Fruit fly (Drosophila melanogaster) whole organism, embryonic: ENCODE results near the gene CG2794.

ENCODE experiments used
- CG11695 ChIP-seq: fragments of 200-800 bp; sonication (Bioruptor generic); IDR thresholded peaks from 3 replicates; pipeline ENCODE4 v1.3.6; 2022; ENCODE audit warnings: missing biosample characterization, missing genetic modification characterization
- CG11723 ChIP-seq: fragments of 200-800 bp; sonication (Bioruptor generic); optimal IDR thresholded peaks from 2 replicates; lab custom pipeline; 2017; ENCODE audit warnings: missing biosample characterization, mild to moderate bottlenecking, missing genetic modification characterization
- CG12236 ChIP-seq: fragments of 200-800 bp; sonication (Bioruptor generic); optimal IDR thresholded peaks from 2 replicates; lab custom pipeline; 2016; ENCODE audit warnings: missing biosample characterization, missing genetic modification characterization
- CG14050 ChIP-seq: fragments of 200-800 bp; sonication (Bioruptor generic); IDR thresholded peaks from 3 replicates; pipeline ENCODE4 v1.3.6; 2022; ENCODE audit warnings: missing biosample characterization, missing genetic modification characterization
- CG15479 ChIP-seq: fragments of 200-800 bp; sonication (Bioruptor generic); optimal IDR thresholded peaks from 3 replicates; lab custom pipeline; 2019; ENCODE audit warnings: missing biosample characterization, mild to moderate bottlenecking, missing genetic modification characterization, moderate library complexity
- CG16863 ChIP-seq: fragments of 200-800 bp; sonication (Bioruptor generic); optimal IDR thresholded peaks from 3 replicates; lab custom pipeline; 2016; ENCODE audit warnings: missing biosample characterization, missing genetic modification characterization
- CG17612 ChIP-seq: fragments of 200-800 bp; sonication (Bioruptor generic); IDR thresholded peaks from 2 replicates; pipeline ENCODE4 v1.3.6; 2022; ENCODE audit warnings: missing biosample characterization, missing genetic modification characterization
- CG18011 ChIP-seq: fragments of 200-800 bp; sonication (Bioruptor generic); optimal IDR thresholded peaks from 2 replicates; lab custom pipeline; 2017; ENCODE audit warnings: missing biosample characterization, missing genetic modification characterization, mild to moderate bottlenecking, moderate library complexity, missing genotype
- CG18262 ChIP-seq: fragments of 200-800 bp; optimal IDR thresholded peaks from 3 replicates; lab custom pipeline; 2019; ENCODE audit warnings: missing biosample characterization, mild to moderate bottlenecking, missing genetic modification characterization, moderate library complexity
- CG3838 ChIP-seq: fragments of 200-800 bp; sonication (Bioruptor generic); optimal IDR thresholded peaks from 3 replicates; lab custom pipeline; 2016; ENCODE audit warnings: missing biosample characterization, missing genetic modification characterization
- CG4424 ChIP-seq: fragments of 200-800 bp; sonication (Bioruptor generic); optimal IDR thresholded peaks from 3 replicates; lab custom pipeline; 2016; ENCODE audit warnings: missing biosample characterization, missing genetic modification characterization
- CG8359 ChIP-seq: fragments of 200-800 bp; sonication (Bioruptor generic); optimal IDR thresholded peaks from 2 replicates; lab custom pipeline; 2017; ENCODE audit warnings: missing biosample characterization, mild to moderate bottlenecking, missing genetic modification characterization, borderline replicate concordance
- CG8765 ChIP-seq: fragments of 200-800 bp; sonication (Bioruptor generic); IDR thresholded peaks from 2 replicates; pipeline ENCODE4 v1.3.6; 2022; ENCODE audit warnings: missing biosample characterization, missing genetic modification characterization
- CG8924 ChIP-seq: fragments of 200-800 bp; optimal IDR thresholded peaks from 3 replicates; lab custom pipeline; 2019; ENCODE audit warnings: missing biosample characterization, mild to moderate bottlenecking, missing genetic modification characterization, moderate library complexity
- Deaf1 ChIP-seq: fragments of 200-800 bp; optimal IDR thresholded peaks from 3 replicates; lab custom pipeline; 2019; ENCODE audit warnings: missing biosample characterization, mild to moderate bottlenecking, missing genetic modification characterization, moderate library complexity
- E2f2 ChIP-seq: fragments of 200-800 bp; sonication (Bioruptor generic); IDR thresholded peaks from 2 replicates; pipeline ENCODE4 v1.3.6; 2022; ENCODE audit warnings: missing biosample characterization, missing genetic modification characterization
- Fer2 ChIP-seq: fragments of 200-800 bp; sonication (Bioruptor generic); optimal IDR thresholded peaks from 2 replicates; lab custom pipeline; 2018; ENCODE audit warnings: missing biosample characterization, mild to moderate bottlenecking, missing genetic modification characterization, moderate library complexity
- GATAe ChIP-seq: fragments of 200-800 bp; sonication (Bioruptor generic); conservative IDR thresholded peaks from 2 replicates; pipeline ENCODE4 v1.3.6; 2022; ENCODE audit warnings: missing biosample characterization, missing genetic modification characterization
- Gsc ChIP-seq: fragments of 200-800 bp; sonication (Bioruptor generic); IDR thresholded peaks from 2 replicates; pipeline ENCODE4 v1.3.6; 2022; ENCODE audit warnings: missing biosample characterization, missing genetic modification characterization
- HmgD ChIP-seq: fragments of 200-800 bp; sonication (Bioruptor generic); optimal IDR thresholded peaks from 3 replicates; lab custom pipeline; 2016; ENCODE audit warnings: missing biosample characterization, missing genetic modification characterization
- Hr51 ChIP-seq, 2 experiments: fragments of 200-800 bp; sonication (Bioruptor generic); optimal IDR thresholded peaks; 2 replicates in 1 of 2; 3 replicates in 1 of 2; lab custom pipeline; 2016 to 2018; ENCODE audit warnings: missing biosample characterization in 2 of 2, missing genetic modification characterization in 2 of 2, mild to moderate bottlenecking in 1 of 2, moderate library complexity in 1 of 2
- Lhr ChIP-seq: fragments of 200-800 bp; sonication (Bioruptor generic); optimal IDR thresholded peaks from 3 replicates; lab custom pipeline; 2017; ENCODE audit warnings: mild to moderate bottlenecking, missing biosample characterization, missing genetic modification reagents, missing genetic modification characterization
- Meics ChIP-seq: fragments of 200-800 bp; sonication (Bioruptor generic); optimal IDR thresholded peaks from 2 replicates; lab custom pipeline; 2017; ENCODE audit warnings: missing biosample characterization, mild to moderate bottlenecking, missing genetic modification characterization
- Side ChIP-seq: fragments of 200-800 bp; sonication (Bioruptor generic); optimal IDR thresholded peaks from 2 replicates; lab custom pipeline; 2016; ENCODE audit warnings: missing biosample characterization, missing genetic modification characterization
- Sry-δ ChIP-seq: fragments of 200-800 bp; sonication (Bioruptor generic); optimal IDR thresholded peaks from 2 replicates; lab custom pipeline; 2016; ENCODE audit warnings: missing biosample characterization, missing genetic modification characterization
- Tbp ChIP-seq: fragments of >200 bp; optimal IDR thresholded peaks from 2 replicates; lab custom pipeline; 2018; ENCODE audit warnings: missing biosample characterization, missing genetic modification characterization
- Trl ChIP-seq, 3 experiments: fragments of >200 bp in 2 of 3; fragments of 200-800 bp in 1 of 3; sonication (Bioruptor generic) in 1 of 3; optimal IDR thresholded peaks; 2 replicates in 1 of 3; 3 replicates in 2 of 3; lab custom pipeline; 2016 to 2017; ENCODE audit warnings: missing biosample characterization in 1 of 3, missing genetic modification characterization in 1 of 3
- Usf ChIP-seq: fragments of 200-800 bp; sonication (Bioruptor generic); optimal IDR thresholded peaks from 2 replicates; lab custom pipeline; 2017; ENCODE audit warnings: missing genotype, missing biosample characterization, missing genetic modification characterization
- YL-1 ChIP-seq: fragments of 200-800 bp; sonication (Bioruptor generic); optimal IDR thresholded peaks from 3 replicates; lab custom pipeline; 2017; ENCODE audit warnings: missing biosample characterization, mild to moderate bottlenecking, missing genetic modification characterization
- ab ChIP-seq: fragments of 200-800 bp; sonication (Bioruptor generic); optimal IDR thresholded peaks from 2 replicates; lab custom pipeline; 2016; ENCODE audit warnings: missing biosample characterization, missing genetic modification characterization
- bab2 ChIP-seq: fragments of 200-800 bp; sonication (Bioruptor generic); optimal IDR thresholded peaks from 2 replicates; lab custom pipeline; 2016; ENCODE audit warnings: missing biosample characterization, missing genetic modification characterization
- chm ChIP-seq: fragments of 200-800 bp; sonication (Bioruptor generic); IDR thresholded peaks from 2 replicates; pipeline ENCODE4 v1.3.6; 2022; ENCODE audit warnings: missing biosample characterization, missing genetic modification characterization
- corto ChIP-seq: fragments of 200-800 bp; sonication (Bioruptor generic); optimal IDR thresholded peaks from 2 replicates; lab custom pipeline; 2016; ENCODE audit warnings: missing biosample characterization, mild to moderate bottlenecking, missing genetic modification characterization, moderate library complexity
- gfzf ChIP-seq: fragments of 200-800 bp; sonication (Bioruptor generic); optimal IDR thresholded peaks from 2 replicates; lab custom pipeline; 2016; ENCODE audit warnings: missing biosample characterization, mild to moderate bottlenecking, missing genetic modification characterization, moderate library complexity
- gsb ChIP-seq: fragments of 200-800 bp; sonication (Bioruptor generic); IDR thresholded peaks from 2 replicates; pipeline ENCODE4 v1.3.6; 2022; ENCODE audit warnings: missing biosample characterization, missing genetic modification characterization
- gt ChIP-seq: fragments of 200-800 bp; sonication (Bioruptor generic); IDR thresholded peaks from 2 replicates; pipeline ENCODE4 v1.3.6; 2022; ENCODE audit warnings: missing biosample characterization, missing genetic modification characterization
- ham ChIP-seq: fragments of 200-800 bp; sonication (Bioruptor generic); IDR thresholded peaks from 2 replicates; pipeline ENCODE4 v1.3.6; 2022; ENCODE audit warnings: missing biosample characterization, missing genetic modification characterization
- hbn ChIP-seq: fragments of 200-800 bp; sonication (Bioruptor generic); IDR thresholded peaks from 2 replicates; pipeline ENCODE4 v1.3.6; 2022; ENCODE audit warnings: missing biosample characterization, missing genetic modification characterization; ENCODE audit not compliant: partially characterized antibody
- jing ChIP-seq: fragments of 200-800 bp; sonication (Bioruptor generic); optimal IDR thresholded peaks from 2 replicates; lab custom pipeline; 2018; ENCODE audit warnings: missing biosample characterization, mild to moderate bottlenecking, missing genetic modification characterization
- pb ChIP-seq: fragments of 200-800 bp; sonication (Bioruptor generic); optimal IDR thresholded peaks from 3 replicates; lab custom pipeline; 2016; ENCODE audit warnings: missing biosample characterization, missing genetic modification characterization
- pita ChIP-seq: fragments of 200-800 bp; sonication (Bioruptor generic); optimal IDR thresholded peaks from 2 replicates; lab custom pipeline; 2017; ENCODE audit warnings: missing biosample characterization, mild to moderate bottlenecking, missing genetic modification characterization
- pros ChIP-seq: fragments of 200-800 bp; sonication (Bioruptor generic); optimal IDR thresholded peaks from 3 replicates; lab custom pipeline; 2019; ENCODE audit warnings: missing biosample characterization, mild to moderate bottlenecking, missing genetic modification characterization, moderate library complexity
- ranshi ChIP-seq: fragments of 200-800 bp; sonication (Bioruptor generic); IDR thresholded peaks from 2 replicates; pipeline ENCODE4 v1.3.6; 2022; ENCODE audit warnings: missing biosample characterization, missing genetic modification characterization
- scrt ChIP-seq: fragments of 200-800 bp; sonication (Bioruptor generic); optimal IDR thresholded peaks from 2 replicates; lab custom pipeline; 2018; ENCODE audit warnings: missing biosample characterization, mild to moderate bottlenecking, missing genetic modification characterization, moderate library complexity
- sens-2 ChIP-seq: fragments of 200-800 bp; sonication (Bioruptor generic); IDR thresholded peaks from 2 replicates; pipeline ENCODE4 v1.3.6; 2022; ENCODE audit warnings: missing biosample characterization, missing genetic modification characterization
- slp2 ChIP-seq: fragments of 200-800 bp; sonication (Bioruptor generic); optimal IDR thresholded peaks from 2 replicates; lab custom pipeline; 2016; ENCODE audit warnings: missing biosample characterization, missing genetic modification characterization
- sob ChIP-seq: fragments of 200-800 bp; sonication (Bioruptor generic); IDR thresholded peaks from 2 replicates; pipeline ENCODE4 v1.3.6; 2022; ENCODE audit warnings: missing biosample characterization, missing genetic modification characterization
- sqz ChIP-seq: fragments of 200-800 bp; sonication (Bioruptor generic); optimal IDR thresholded peaks from 3 replicates; lab custom pipeline; 2018; ENCODE audit warnings: missing biosample characterization, mild to moderate bottlenecking, missing genetic modification characterization
- stwl ChIP-seq: fragments of 200-800 bp; sonication (Bioruptor generic); optimal IDR thresholded peaks from 3 replicates; lab custom pipeline; 2018; ENCODE audit warnings: missing biosample characterization, mild to moderate bottlenecking, missing genetic modification characterization, moderate library complexity
- trem ChIP-seq: fragments of 200-800 bp; optimal IDR thresholded peaks from 3 replicates; lab custom pipeline; 2019; ENCODE audit warnings: missing biosample characterization, mild to moderate bottlenecking, missing genetic modification characterization, moderate library complexity
- wek ChIP-seq: fragments of 200-800 bp; sonication (Bioruptor generic); optimal IDR thresholded peaks from 3 replicates; lab custom pipeline; 2018; ENCODE audit warnings: missing biosample characterization, mild to moderate bottlenecking, missing genetic modification characterization, moderate library complexity
- wor ChIP-seq: fragments of 200-800 bp; sonication (Bioruptor generic); IDR thresholded peaks from 2 replicates; pipeline ENCODE4 v1.3.6; 2022; ENCODE audit warnings: missing biosample characterization, missing genetic modification characterization

Gene CG2794

dm6 chr2L:568030-568429, 4.1 kb downstream of the CG2794 start, which contains the start of the genes Nle and Sf3b1 (continued):
- TF ChIP-seq Sry-δ (GFP tag; lab: Kevin White, UChicago): peak; percentile 93
- TF ChIP-seq pita (GFP tag; lab: Kevin White, UChicago): no peak
- no peak for TF ChIP-seq gt (GFP tag; lab: Robert Waterston, UW)
- TF ChIP-seq scrt (GFP tag; lab: Kevin White, UChicago): no peak
- no peak for TF ChIP-seq CG17612 (GFP tag; lab: Robert Waterston, UW)
- no peak for TF ChIP-seq Gsc
- peak; percentile 97 for TF ChIP-seq hbn
- peak; percentile 9 for TF ChIP-seq CG12236 (GFP tag; lab: Kevin White, UChicago)
- no peak for TF ChIP-seq Trl (optimal IDR thresholded peaks at IDR 0.05; lab: Kevin White, UChicago)
- peak; percentile 35 for TF ChIP-seq Trl (GFP tag; optimal IDR thresholded peaks at IDR 0.05; lab: Kevin White, UChicago)
- TF ChIP-seq corto (GFP tag; lab: Kevin White, UChicago): no peak
- TF ChIP-seq ab (GFP tag; lab: Kevin White, UChicago): no peak
- TF ChIP-seq Hr51 (GFP tag; optimal IDR thresholded peaks at IDR 0.05; lab: Kevin White, UChicago): no peak
- peak; percentile 90 for TF ChIP-seq YL-1 (GFP tag; lab: Kevin White, UChicago)
- peak; percentile 53 for TF ChIP-seq CG18011 (GFP tag; lab: Kevin White, UChicago)
- TF ChIP-seq ranshi: no peak
- TF ChIP-seq Deaf1 (tag; lab: Kevin White, UChicago): no peak
- peak; percentile 57 for TF ChIP-seq E2f2 (GFP tag; lab: Robert Waterston, UW)
- no peak for TF ChIP-seq chm (GFP tag; lab: Robert Waterston, UW)
- no peak for TF ChIP-seq sens-2 (GFP tag; lab: Robert Waterston, UW)
- no peak for TF ChIP-seq gsb (GFP tag; lab: Robert Waterston, UW)
- TF ChIP-seq Meics (GFP tag; lab: Kevin White, UChicago): no peak
- no peak for TF ChIP-seq GATAe (GFP tag; lab: Robert Waterston, UW)
- peak; percentile 8 for TF ChIP-seq Side (GFP tag; lab: Kevin White, UChicago)
- TF ChIP-seq ham: no peak
- no peak for TF ChIP-seq sqz (GFP tag; lab: Kevin White, UChicago)
- no peak for TF ChIP-seq wor (GFP tag; lab: Robert Waterston, UW)
- TF ChIP-seq stwl (tag; lab: Kevin White, UChicago): peak; percentile 91
- TF ChIP-seq CG18262: peak; percentile 40
- no peak for TF ChIP-seq CG14050 (GFP tag; lab: Robert Waterston, UW)
- peak; percentile 52 for TF ChIP-seq CG8924
- TF ChIP-seq CG3838 (GFP tag; lab: Kevin White, UChicago): no peak
- no peak for TF ChIP-seq CG11723 (GFP tag; lab: Kevin White, UChicago)
- peak; percentile 53 for TF ChIP-seq Fer2 (tag; lab: Kevin White, UChicago)
- TF ChIP-seq pros (GFP tag; lab: Kevin White, UChicago): no peak
- TF ChIP-seq wek (GFP tag; lab: Kevin White, UChicago): no peak
- TF ChIP-seq Tbp: no peak
- TF ChIP-seq bab2 (GFP tag; lab: Kevin White, UChicago): no peak
- TF ChIP-seq gfzf (GFP tag; lab: Kevin White, UChicago): peak; percentile 74
- TF ChIP-seq trem (tag; lab: Kevin White, UChicago): peak; percentile 91
- no peak for TF ChIP-seq CG8359 (GFP tag; lab: Kevin White, UChicago)
- TF ChIP-seq CG4424: peak; percentile 54
- 0 out of 2 replicates have a peak, but pooled peaks have one; percentile 20 for TF ChIP-seq sob (GFP tag; lab: Robert Waterston, UW)
- no peak for TF ChIP-seq CG15479 (GFP tag; lab: Kevin White, UChicago)
- TF ChIP-seq HmgD (GFP tag; lab: Kevin White, UChicago): no peak
- TF ChIP-seq slp2 (GFP tag; lab: Kevin White, UChicago): peak; percentile 37
- no peak for TF ChIP-seq jing (GFP tag; lab: Kevin White, UChicago)
- TF ChIP-seq CG11695 (GFP tag; lab: Robert Waterston, UW): no peak
- no peak for TF ChIP-seq CG8765 (GFP tag; lab: Robert Waterston, UW)
- TF ChIP-seq Usf: no peak
- TF ChIP-seq pb (GFP tag; lab: Kevin White, UChicago): no peak
- peak; percentile 27 for TF ChIP-seq CG16863 (GFP tag; lab: Kevin White, UChicago)
- peak; percentile 31 for TF ChIP-seq Lhr (GFP tag; lab: Kevin White, UChicago)
